Fruit fly (Drosophila melanogaster) whole organism, embryonic: ENCODE results near the gene Spt7.

Experiments used
- Bgb ChIP-seq: fragments of 200-800 bp; sonication (Bioruptor generic); IDR thresholded peaks from 2 replicates; pipeline ENCODE4 v1.3.6; 2022; ENCODE audit warnings: missing biosample characterization, missing genetic modification characterization; ENCODE audit not compliant: partially characterized antibody
- CG10267 ChIP-seq: fragments of 200-800 bp; sonication (Bioruptor generic); optimal IDR thresholded peaks from 2 replicates; lab custom pipeline; 2018; ENCODE audit warnings: missing biosample characterization, mild to moderate bottlenecking, missing genetic modification characterization, moderate library complexity
- CG10654 ChIP-seq: fragments of 200-800 bp; sonication (Bioruptor generic); optimal IDR thresholded peaks from 2 replicates; lab custom pipeline; 2016; ENCODE audit warnings: missing biosample characterization, missing genetic modification characterization
- CG11085 ChIP-seq: fragments of 200-800 bp; sonication (Bioruptor generic); IDR thresholded peaks from 2 replicates; pipeline ENCODE4 v1.3.6; 2022; ENCODE audit warnings: missing biosample characterization, missing genetic modification characterization
- CG11723 ChIP-seq: fragments of 200-800 bp; sonication (Bioruptor generic); optimal IDR thresholded peaks from 2 replicates; lab custom pipeline; 2017; ENCODE audit warnings: missing biosample characterization, mild to moderate bottlenecking, missing genetic modification characterization
- CG12769 ChIP-seq: fragments of 200-800 bp; sonication (Bioruptor generic); optimal IDR thresholded peaks from 2 replicates; lab custom pipeline; 2019; ENCODE audit warnings: missing biosample characterization, mild to moderate bottlenecking, missing genetic modification characterization, moderate library complexity
- CG13287 ChIP-seq: fragments of 200-800 bp; sonication (Bioruptor generic); IDR thresholded peaks from 2 replicates; pipeline ENCODE4 v1.3.6; 2022; ENCODE audit warnings: missing biosample characterization, missing genetic modification characterization; ENCODE audit not compliant: partially characterized antibody
- CG16779 ChIP-seq: fragments of 200-800 bp; sonication (Bioruptor generic); IDR thresholded peaks from 2 replicates; pipeline ENCODE4 v1.3.6; 2022; ENCODE audit warnings: missing biosample characterization, missing genetic modification characterization
- CG18619 ChIP-seq: fragments of 200-800 bp; sonication (Bioruptor generic); optimal IDR thresholded peaks from 3 replicates; lab custom pipeline; 2017; ENCODE audit warnings: missing biosample characterization, mild to moderate bottlenecking, missing genetic modification characterization
- CG2875 ChIP-seq: fragments of 200-800 bp; sonication (Bioruptor generic); optimal IDR thresholded peaks from 2 replicates; lab custom pipeline; 2017; ENCODE audit warnings: missing biosample characterization, mild to moderate bottlenecking, missing genetic modification characterization, missing genetic modification reagents
- CG31365 ChIP-seq: fragments of 200-800 bp; sonication (Bioruptor generic); optimal IDR thresholded peaks from 2 replicates; lab custom pipeline; 2018; ENCODE audit warnings: missing biosample characterization, mild to moderate bottlenecking, missing genetic modification characterization
- CG33213 ChIP-seq: fragments of 200-800 bp; sonication (Bioruptor generic); optimal IDR thresholded peaks from 3 replicates; lab custom pipeline; 2016; ENCODE audit warnings: missing biosample characterization, missing genetic modification characterization
- CG33557 ChIP-seq: fragments of 200-800 bp; sonication (Bioruptor generic); optimal IDR thresholded peaks from 2 replicates; lab custom pipeline; 2019; ENCODE audit warnings: missing biosample characterization, mild to moderate bottlenecking, missing genetic modification characterization, moderate library complexity
- CG7271 ChIP-seq: fragments of 200-800 bp; sonication (Bioruptor generic); optimal IDR thresholded peaks from 2 replicates; lab custom pipeline; 2018; ENCODE audit warnings: missing biosample characterization, mild to moderate bottlenecking, missing genetic modification characterization, moderate library complexity
- CG7786 ChIP-seq: fragments of 200-800 bp; sonication (Bioruptor generic); optimal IDR thresholded peaks from 2 replicates; lab custom pipeline; 2016; ENCODE audit warnings: missing biosample characterization, missing genetic modification characterization
- CG8290 ChIP-seq, 3 experiments: fragments of 200-800 bp; sonication (Bioruptor generic); optimal IDR thresholded peaks; 2 replicates each; lab custom pipeline; 2016 to 2019; ENCODE audit warnings: missing biosample characterization in 3 of 3, missing genetic modification characterization in 3 of 3, mild to moderate bottlenecking in 2 of 3, moderate library complexity in 1 of 3
- CG8924 ChIP-seq: fragments of 200-800 bp; optimal IDR thresholded peaks from 3 replicates; lab custom pipeline; 2019; ENCODE audit warnings: missing biosample characterization, mild to moderate bottlenecking, missing genetic modification characterization, moderate library complexity
- CG9215 ChIP-seq: fragments of 200-800 bp; sonication (Bioruptor generic); IDR thresholded peaks from 2 replicates; pipeline ENCODE4 v1.3.6; 2022; ENCODE audit warnings: missing biosample characterization, missing genetic modification characterization
- CG9797 ChIP-seq: fragments of 200-800 bp; sonication (Bioruptor generic); optimal IDR thresholded peaks from 3 replicates; lab custom pipeline; 2018; ENCODE audit warnings: missing biosample characterization, mild to moderate bottlenecking, missing genetic modification characterization
- Dip3 ChIP-seq: fragments of 200-800 bp; sonication (Bioruptor generic); optimal IDR thresholded peaks from 3 replicates; lab custom pipeline; 2016; ENCODE audit warnings: missing biosample characterization, missing genetic modification characterization
- Drgx ChIP-seq: fragments of 200-800 bp; sonication (Bioruptor generic); IDR thresholded peaks from 2 replicates; pipeline ENCODE4 v1.3.6; 2022; ENCODE audit warnings: missing biosample characterization, missing genetic modification characterization
- E2f2 ChIP-seq: fragments of 200-800 bp; sonication (Bioruptor generic); IDR thresholded peaks from 2 replicates; pipeline ENCODE4 v1.3.6; 2022; ENCODE audit warnings: missing biosample characterization, missing genetic modification characterization
- Fer2 ChIP-seq: fragments of 200-800 bp; sonication (Bioruptor generic); optimal IDR thresholded peaks from 2 replicates; lab custom pipeline; 2018; ENCODE audit warnings: missing biosample characterization, mild to moderate bottlenecking, missing genetic modification characterization, moderate library complexity
- HLH54F ChIP-seq: fragments of 200-800 bp; sonication (Bioruptor generic); optimal IDR thresholded peaks from 3 replicates; lab custom pipeline; 2016; ENCODE audit warnings: missing biosample characterization, missing genetic modification characterization
- Hey ChIP-seq: fragments of 200-800 bp; sonication (Bioruptor generic); optimal IDR thresholded peaks from 3 replicates; lab custom pipeline; 2018; ENCODE audit warnings: missing biosample characterization, mild to moderate bottlenecking, missing genetic modification characterization
- Jarid2 ChIP-seq: fragments of 200-800 bp; sonication (Bioruptor generic); optimal IDR thresholded peaks from 3 replicates; lab custom pipeline; 2017; ENCODE audit warnings: mild to moderate bottlenecking, missing biosample characterization, missing genetic modification reagents, missing genetic modification characterization
- Mes4 ChIP-seq: fragments of 200-800 bp; sonication (Bioruptor generic); optimal IDR thresholded peaks from 2 replicates; lab custom pipeline; 2016; ENCODE audit warnings: missing biosample characterization, missing genetic modification characterization
- NC2β ChIP-seq: fragments of 200-800 bp; sonication (Bioruptor generic); optimal IDR thresholded peaks from 2 replicates; lab custom pipeline; 2016; ENCODE audit warnings: missing biosample characterization, missing genetic modification characterization
- Ssrp ChIP-seq: fragments of 200-800 bp; sonication (Bioruptor generic); optimal IDR thresholded peaks from 2 replicates; lab custom pipeline; 2018; ENCODE audit warnings: missing biosample characterization, mild to moderate bottlenecking, missing genetic modification characterization, moderate library complexity
- bbx ChIP-seq: fragments of 200-800 bp; sonication (Bioruptor generic); IDR thresholded peaks from 2 replicates; pipeline ENCODE4 v1.3.6; 2022; ENCODE audit warnings: missing biosample characterization, missing genetic modification characterization; ENCODE audit not compliant: partially characterized antibody
- bcd ChIP-seq: fragments of 200-800 bp; sonication (Bioruptor generic); optimal IDR thresholded peaks from 2 replicates; lab custom pipeline; 2017; ENCODE audit warnings: missing biosample characterization, mild to moderate bottlenecking, missing genetic modification characterization
- br ChIP-seq: fragments of >200 bp; optimal IDR thresholded peaks from 2 replicates; lab custom pipeline; 2017
- da ChIP-seq: fragments of 200-800 bp; sonication (Bioruptor generic); optimal IDR thresholded peaks from 2 replicates; lab custom pipeline; 2016; ENCODE audit warnings: missing biosample characterization, missing genetic modification characterization
- exex ChIP-seq: fragments of 200-800 bp; sonication (Bioruptor generic); optimal IDR thresholded peaks from 4 replicates; lab custom pipeline; 2018; ENCODE audit warnings: missing biosample characterization, mild to moderate bottlenecking, missing genetic modification characterization, moderate library complexity
- eyg ChIP-seq: fragments of 200-800 bp; sonication (Bioruptor generic); optimal IDR thresholded peaks from 3 replicates; lab custom pipeline; 2016; ENCODE audit warnings: missing biosample characterization, missing genetic modification characterization
- gcm ChIP-seq: fragments of 200-800 bp; sonication (Bioruptor generic); optimal IDR thresholded peaks from 2 replicates; lab custom pipeline; 2019; ENCODE audit warnings: missing biosample characterization, mild to moderate bottlenecking, missing genetic modification characterization, moderate library complexity
- gro ChIP-seq: fragments of 200-800 bp; sonication (Bioruptor generic); optimal IDR thresholded peaks from 2 replicates; lab custom pipeline; 2016; ENCODE audit warnings: missing biosample characterization, missing genetic modification characterization
- ham ChIP-seq: fragments of 200-800 bp; sonication (Bioruptor generic); IDR thresholded peaks from 2 replicates; pipeline ENCODE4 v1.3.6; 2022; ENCODE audit warnings: missing biosample characterization, missing genetic modification characterization
- knrl ChIP-seq: fragments of 200-800 bp; sonication (Bioruptor generic); IDR thresholded peaks from 3 replicates; pipeline ENCODE4 v1.3.6; 2022; ENCODE audit warnings: missing biosample characterization, missing genetic modification characterization; ENCODE audit not compliant: partially characterized antibody
- nerfin-2 ChIP-seq: fragments of 200-800 bp; sonication (Bioruptor generic); IDR thresholded peaks from 2 replicates; pipeline ENCODE4 v1.3.6; 2022; ENCODE audit warnings: missing biosample characterization, missing genetic modification characterization; ENCODE audit not compliant: partially characterized antibody
- nom ChIP-seq: fragments of 200-800 bp; sonication (Bioruptor generic); optimal IDR thresholded peaks from 2 replicates; lab custom pipeline; 2017; ENCODE audit warnings: missing biosample characterization, missing genetic modification characterization, mild to moderate bottlenecking, moderate library complexity, missing genetic modification reagents
- pzg ChIP-seq: fragments of 200-800 bp; sonication (Bioruptor generic); optimal IDR thresholded peaks from 3 replicates; lab custom pipeline; 2018; ENCODE audit warnings: missing biosample characterization, mild to moderate bottlenecking, missing genetic modification characterization, moderate library complexity
- run ChIP-seq: fragments of 200-800 bp; sonication (Bioruptor generic); optimal IDR thresholded peaks from 3 replicates; lab custom pipeline; 2018; ENCODE audit warnings: missing biosample characterization, mild to moderate bottlenecking, missing genetic modification characterization
- sr ChIP-seq: fragments of 200-800 bp; sonication (Bioruptor generic); IDR thresholded peaks from 3 replicates; pipeline ENCODE4 v1.3.6; 2022; ENCODE audit warnings: missing biosample characterization, missing genetic modification characterization
- tna ChIP-seq: fragments of 200-800 bp; sonication (Bioruptor generic); IDR thresholded peaks from 2 replicates; pipeline ENCODE4 v1.3.6; 2022; ENCODE audit warnings: missing biosample characterization, missing genetic modification characterization; ENCODE audit not compliant: partially characterized antibody
- trem ChIP-seq: fragments of 200-800 bp; optimal IDR thresholded peaks from 3 replicates; lab custom pipeline; 2019; ENCODE audit warnings: missing biosample characterization, mild to moderate bottlenecking, missing genetic modification characterization, moderate library complexity
- unc-4 ChIP-seq: fragments of 200-800 bp; sonication (Bioruptor generic); IDR thresholded peaks from 2 replicates; pipeline ENCODE4 v1.3.6; 2022; ENCODE audit warnings: missing biosample characterization, missing genetic modification characterization; ENCODE audit not compliant: partially characterized antibody
- vnd ChIP-seq: fragments of 200-800 bp; sonication (Bioruptor generic); IDR thresholded peaks from 3 replicates; pipeline ENCODE4 v1.3.6; 2022; ENCODE audit warnings: missing biosample characterization, missing genetic modification characterization; ENCODE audit not compliant: partially characterized antibody
- yki ChIP-seq: fragments of >200 bp; optimal IDR thresholded peaks from 3 replicates; lab custom pipeline; 2018

Spt7 gene

DNA sequence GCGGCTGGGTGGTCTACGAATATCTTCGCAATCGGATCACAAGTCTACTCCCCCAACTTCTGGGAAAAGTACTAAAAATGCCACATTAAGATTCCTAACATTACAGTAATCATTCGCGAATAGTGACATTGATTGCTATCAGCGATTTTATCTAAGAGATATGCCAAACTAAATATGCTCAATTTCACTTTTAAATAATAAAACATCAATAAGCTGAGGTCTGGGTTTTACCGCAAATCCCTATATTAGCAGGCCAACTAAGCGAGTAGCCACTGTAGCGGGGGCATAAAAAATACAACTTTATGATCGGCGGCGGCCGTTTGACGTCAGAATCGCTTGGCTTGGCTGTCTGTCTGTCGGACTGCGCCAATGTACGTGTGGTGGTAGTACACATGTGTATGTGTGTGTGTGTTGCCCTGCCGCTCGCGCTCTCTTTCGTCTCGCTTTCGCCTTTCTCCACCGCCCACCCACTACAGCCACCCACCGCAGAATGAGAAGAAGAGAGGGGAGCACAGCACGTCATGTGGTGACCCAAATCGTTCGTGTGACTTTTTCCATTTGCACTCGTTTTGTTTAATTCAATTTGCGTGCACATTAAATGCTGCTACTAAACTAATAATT is 30.1 kb downstream of the Spt7 start (continued):
- TF ChIP-seq ham (peak; percentile 90), Fer2 (peak; percentile 92), Mes4 (GFP tag; lab: Kevin White, UChicago) (peak; percentile 86), bcd (GFP tag; lab: Kevin White, UChicago) (peak; percentile 93), eyg (peak; percentile 89), CG10267 (tag; lab: Kevin White, UChicago) (peak; percentile 72), CG7271 (tag; lab: Kevin White, UChicago) (peak; percentile 9), E2f2 (peak; percentile 80), bbx (GFP tag; lab: Robert Waterston, UW) (no peak), CG31365 (peak; percentile 79), run (tag; lab: Kevin White, UChicago) (peak; percentile 89), gcm (peak; percentile 90), CG2875 (GFP tag; lab: Kevin White, UChicago) (peak; percentile 93), tna (no peak), CG13287 (no peak; the same call in 1 of the 2 replicates), nom (GFP tag; lab: Kevin White, UChicago) (no peak), Ssrp (tag; lab: Kevin White, UChicago) (peak; percentile 92), CG16779 (GFP tag; lab: Robert Waterston, UW) (peak; percentile 92), NC2β (GFP tag; lab: Kevin White, UChicago) (peak; percentile 87), pzg (peak; percentile 20), CG33557 (GFP tag; lab: Kevin White, UChicago) (peak; percentile 70), unc-4 (GFP tag; lab: Robert Waterston, UW) (no peak), da (GFP tag; lab: Kevin White, UChicago) (peak; percentile 80), CG7786 (GFP tag; lab: Kevin White, UChicago) (peak; percentile 92), CG8924 (tag; lab: Kevin White, UChicago) (peak; percentile 92), Dip3 (GFP tag; lab: Kevin White, UChicago) (peak; percentile 97), CG9215 (GFP tag; lab: Robert Waterston, UW) (peak; percentile 94), CG12769 (tag; lab: Kevin White, UChicago) (peak; percentile 99), trem (tag; lab: Kevin White, UChicago) (peak; percentile 65), CG11085 (GFP tag; lab: Robert Waterston, UW) (peak; percentile 95), exex (tag; lab: Kevin White, UChicago) (peak; percentile 78), knrl (GFP tag; lab: Robert Waterston, UW) (no peak), br (lab: Kevin White, UChicago) (no peak), sr (GFP tag; lab: Robert Waterston, UW) (peak; percentile 69; the same call in 2 of the 3 replicates), CG33213 (GFP tag; lab: Kevin White, UChicago) (peak; percentile 84), CG9797 (GFP tag; lab: Kevin White, UChicago) (no peak), Bgb (GFP tag; lab: Robert Waterston, UW) (no peak), Drgx (peak; percentile 94), CG18619 (GFP tag; lab: Kevin White, UChicago) (peak; percentile 93), vnd (GFP tag; lab: Robert Waterston, UW) (no peak), CG10654 (GFP tag; lab: Kevin White, UChicago) (peak; percentile 85), Hey (peak; percentile 85), CG8290 (GFP tag; optimal IDR thresholded peaks at IDR 0.05; lab: Kevin White, UChicago) (peak; percentile 87), CG8290 (tag; optimal IDR thresholded peaks at IDR 0.05; lab: Kevin White, UChicago) (peak; percentile 68 to 99), Jarid2 (GFP tag; lab: Kevin White, UChicago) (peak; percentile 56), HLH54F (GFP tag; lab: Kevin White, UChicago) (peak; percentile 95), yki (lab: Kevin White, UChicago) (no peak), CG11723 (GFP tag; lab: Kevin White, UChicago) (peak; percentile 94), nerfin-2 (no peak), gro (GFP tag; lab: Kevin White, UChicago) (peak; percentile 98)
